Worm (Caenorhabditis elegans): ENCODE data around the gene usp-33.
A peak's percentile ranks its signal among the peaks of the same experiment; 100 is the strongest.

usp-33 gene

DNA sequence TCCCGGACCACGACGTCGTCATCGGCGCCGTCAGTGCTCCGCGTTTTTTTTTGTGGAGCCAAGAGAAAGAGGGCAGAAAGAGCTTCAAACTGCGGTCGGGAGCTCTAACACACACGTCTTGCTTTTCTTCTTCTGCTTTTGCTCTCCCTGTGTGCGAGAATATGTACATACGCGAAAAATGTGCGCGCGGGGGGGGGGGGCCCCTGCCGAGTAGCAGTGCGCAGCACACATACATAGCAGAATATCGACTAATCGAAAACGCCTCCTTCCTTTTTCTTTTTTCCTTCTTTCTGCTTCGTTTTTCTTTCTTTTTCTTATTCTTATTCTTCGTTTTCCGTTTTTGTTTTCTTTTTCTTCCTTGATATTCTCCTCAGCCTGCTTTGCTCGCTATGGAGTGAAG is 24.5 kb upstream of the usp-33 start:
- TF ChIP-seq nhr-47 (tag; optimal IDR thresholded peaks at IDR 0.05) (peak; percentile 41), nhr-71 (tag; optimal IDR thresholded peaks at IDR 0.05) (peak; percentile 40), lsy-2 (tag; optimal IDR thresholded peaks at IDR 0.05) (peak in 1 of 2 experiments; percentile 17), swsn-7 (tag; optimal IDR thresholded peaks at IDR 0.05) (peak; percentile 46), tbx-2 (tag; optimal IDR thresholded peaks at IDR 0.05) (peak; percentile 50), skn-1 (tag; optimal IDR thresholded peaks at IDR 0.05) (peak; percentile 23), unc-86 (tag; optimal IDR thresholded peaks at IDR 0.05) (peak; percentile 44), ceh-82 (tag; optimal IDR thresholded peaks at IDR 0.05) (peak; percentile 1 to 60 (median 2)), lin-15B (tag; optimal IDR thresholded peaks at IDR 0.05) (no peak), nhr-19 (GFP tag; conservative IDR thresholded peaks at IDR 0.05) (no peak; the same call in 1 of the 2 replicates), mep-1 (tag; optimal IDR thresholded peaks at IDR 0.05) (no peak), fos-1 (tag; optimal IDR thresholded peaks at IDR 0.05) (no peak), fkh-8 (tag; optimal IDR thresholded peaks at IDR 0.05) (peak; percentile 71), efl-3 (GFP tag; optimal IDR thresholded peaks at IDR 0.05) (no peak), snu-23 (GFP tag; optimal IDR thresholded peaks at IDR 0.05) (peak; percentile 24), fkh-10 (GFP tag; optimal IDR thresholded peaks at IDR 0.05) (peak; percentile 22), nhr-28 (tag; optimal IDR thresholded peaks at IDR 0.05) (no peak), elt-2 (tag; optimal IDR thresholded peaks at IDR 0.05) (no peak), lin-14 (GFP tag; optimal IDR thresholded peaks at IDR 0.05) (peak; percentile 87), efl-1 (optimal IDR thresholded peaks at IDR 0.05) (no peak), efl-1 (GFP tag; optimal IDR thresholded peaks at IDR 0.05 in 1 of 2) (peak in 1 of 2 experiments; percentile 55), pag-3 (tag; optimal IDR thresholded peaks at IDR 0.05; ENCODE audit: borderline replicate concordance, insufficient read depth) (no peak), zip-4 (GFP tag; optimal IDR thresholded peaks at IDR 0.05) (no peak), grh-1 (GFP tag; IDR thresholded peaks at IDR 0.05) (no peak), nhr-76 (tag; optimal IDR thresholded peaks at IDR 0.05) (no peak)

DNA sequence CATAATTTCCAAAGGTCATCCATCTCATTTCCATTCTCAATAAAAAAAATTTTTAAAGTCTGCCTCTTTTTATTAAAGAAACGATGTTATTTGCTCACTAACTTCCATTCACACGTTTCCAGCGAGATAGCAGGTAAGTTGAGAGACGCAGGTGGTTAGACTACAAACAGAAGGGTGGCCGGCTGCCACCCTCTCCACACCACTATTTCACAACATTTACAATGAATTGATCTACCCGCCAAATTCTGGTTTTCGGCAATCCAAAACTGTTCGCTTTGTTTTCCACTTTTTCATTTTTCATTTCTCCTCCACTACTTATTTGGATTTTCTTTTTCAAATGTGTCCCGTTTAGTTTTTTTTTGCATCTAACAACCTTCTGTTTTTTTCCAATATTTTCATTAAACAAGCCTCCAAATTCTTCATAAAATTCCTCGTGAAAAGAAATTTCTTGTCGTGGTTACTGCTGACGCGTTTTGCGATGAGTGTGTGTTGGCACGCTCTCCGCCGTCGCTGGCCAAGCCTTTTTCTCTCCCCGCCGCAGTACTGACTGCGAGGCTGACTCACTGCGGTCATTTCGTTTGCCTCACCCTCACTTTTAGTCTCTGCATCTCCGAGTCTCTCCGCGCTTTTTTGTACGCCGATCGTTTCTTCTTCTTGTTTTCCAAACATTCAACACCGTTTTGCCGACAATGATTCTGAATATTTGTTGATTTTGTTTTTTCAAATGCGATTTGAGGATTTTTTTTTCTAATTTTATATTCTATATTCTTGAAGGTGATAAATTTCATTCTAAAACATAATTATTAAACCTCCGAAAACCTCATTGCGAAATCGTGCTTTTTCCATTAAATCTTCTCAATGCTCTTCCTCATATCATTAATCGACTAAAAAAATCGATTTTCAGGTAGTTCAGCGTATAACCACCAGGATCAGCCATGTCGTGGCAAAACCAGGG is 22.9 kb upstream of the usp-33 start, which contains the start of gene dyn-1:
Gene dyn-1, plus strand, starts transcription at position 905 of the 955 bp plus-strand sequence.
- TF ChIP-seq fos-1 (tag; optimal IDR thresholded peaks at IDR 0.05) (peak; percentile 56), grh-1 (GFP tag; IDR thresholded peaks at IDR 0.05) (peak; percentile 49), ztf-4 (tag; optimal IDR thresholded peaks at IDR 0.05) (no peak), C16A3.4 (tag; optimal IDR thresholded peaks at IDR 0.05) (peak; percentile 73), lir-3 (tag; optimal IDR thresholded peaks at IDR 0.05; ENCODE audit: poor library complexity) (peak; percentile 77), efl-1 (optimal IDR thresholded peaks at IDR 0.05) (peak; percentile 38 to 41), efl-1 (GFP tag; optimal IDR thresholded peaks at IDR 0.05 in 1 of 2) (peak; percentile 17 to 86), hlh-17 (GFP tag; optimal IDR thresholded peaks at IDR 0.05; ENCODE audit: borderline replicate concordance) (no peak), unc-98 (GFP tag; IDR thresholded peaks at IDR 0.05) (no peak), snpc-4 (tag; optimal IDR thresholded peaks at IDR 0.05) (peak; percentile 58), nhr-47 (tag; optimal IDR thresholded peaks at IDR 0.05) (peak; percentile 70), pag-3 (tag; optimal IDR thresholded peaks at IDR 0.05; ENCODE audit: borderline replicate concordance, insufficient read depth) (peak; percentile 77), irx-1 (tag; optimal IDR thresholded peaks at IDR 0.05) (peak; percentile 57), F16B12.6 (tag; optimal IDR thresholded peaks at IDR 0.05) (peak; percentile 1), zip-4 (GFP tag; optimal IDR thresholded peaks at IDR 0.05) (peak; percentile 39), ceh-63 (GFP tag; optimal IDR thresholded peaks at IDR 0.05) (no peak), unc-130 (tag; optimal IDR thresholded peaks at IDR 0.05) (peak; percentile 45), tbx-2 (tag; optimal IDR thresholded peaks at IDR 0.05) (peak; percentile 69), blmp-1 (tag; optimal IDR thresholded peaks at IDR 0.05) (peak; percentile 82), nhr-90 (tag; optimal IDR thresholded peaks at IDR 0.05; ENCODE audit: poor library complexity) (peak; percentile 81), egl-13 (tag; optimal IDR thresholded peaks at IDR 0.05) (no peak), lsy-2 (tag; optimal IDR thresholded peaks at IDR 0.05) (peak; percentile 62 to 72), isw-1 (GFP tag; IDR thresholded peaks at IDR 0.05) (no peak), nhr-20 (tag; optimal IDR thresholded peaks at IDR 0.05) (peak; percentile 84), lin-35 (GFP tag; optimal IDR thresholded peaks at IDR 0.05) (peak; percentile 58 to 80), nhr-71 (tag; optimal IDR thresholded peaks at IDR 0.05) (peak; percentile 86), aha-1 (tag; optimal IDR thresholded peaks at IDR 0.05) (no peak), nhr-85 (tag) (peak; percentile 91), dsc-1 (tag; optimal IDR thresholded peaks at IDR 0.05) (peak; percentile 58), mef-2 (tag; optimal IDR thresholded peaks at IDR 0.05) (no peak), elt-2 (tag; optimal IDR thresholded peaks at IDR 0.05) (peak; percentile 30), jun-1 (tag; optimal IDR thresholded peaks at IDR 0.05) (peak; percentile 39), ceh-82 (tag; optimal IDR thresholded peaks at IDR 0.05) (peak in 2 of 3 experiments; percentile 33 to 58), snu-23 (GFP tag; optimal IDR thresholded peaks at IDR 0.05) (peak; percentile 86), lin-14 (GFP tag; optimal IDR thresholded peaks at IDR 0.05) (peak; percentile 88)
